Worm (Caenorhabditis elegans) whole organism, L2 larva: Measurements from ENCODE around the gene irld-19.

Experiments
- ama-1 ChIP-seq: fragments of 150-350 bp; optimal IDR thresholded peaks from 2 replicates; lab custom pipeline; 2018; ENCODE audit warnings: inconsistent platforms
- ceh-82 ChIP-seq: fragments of 150-350 bp; optimal IDR thresholded peaks from 2 replicates; lab custom pipeline; 2014; ENCODE audit warnings: missing biosample characterization, missing genetic modification characterization
- egl-27 ChIP-seq: sonication (generic microtip); optimal IDR thresholded peaks from 3 replicates; lab custom pipeline; 2017; ENCODE audit warnings: missing biosample characterization, missing genetic modification reagents, missing genetic modification characterization
- mab-5 ChIP-seq: fragments of 150-350 bp; optimal IDR thresholded peaks from 2 replicates; lab custom pipeline; 2014; ENCODE audit warnings: missing biosample characterization, missing genetic modification characterization
- nhr-11 ChIP-seq: fragments of 150-350 bp; optimal IDR thresholded peaks from 2 replicates; lab custom pipeline; 2014; ENCODE audit warnings: missing biosample characterization, missing genetic modification characterization
- nhr-6 ChIP-seq: fragments of 150-350 bp; optimal IDR thresholded peaks from 2 replicates; lab custom pipeline; 2014; ENCODE audit warnings: missing biosample characterization, missing genetic modification characterization
- unc-62 ChIP-seq: fragments of 150-350 bp; optimal IDR thresholded peaks from 2 replicates; lab custom pipeline; 2014; ENCODE audit warnings: missing biosample characterization, missing genetic modification reagents, missing genetic modification characterization

- TF ChIP-seq egl-27 (no peak), ama-1 (no peak), mab-5 (tag; lab: Kevin White, UChicago) (no peak), ceh-82 (tag; lab: Kevin White, UChicago) (no peak), nhr-11 (no peak), nhr-6 (tag; lab: Kevin White, UChicago) (no peak), unc-62 (GFP tag; lab: Kevin White, UChicago) (no peak)
These were observed at the start of gene irld-19, which contains the start of gene irld-61 for ce11 chrIII:12764241-12764640.
